Worm (Caenorhabditis elegans) whole organism, young adult: ENCODE measurements around the gene F49H6.15.

Experiments used
- ama-1 ChIP-seq, 3 experiments: fragments of 150-350 bp in 1 of 3; sonication (generic microtip) in 2 of 3; optimal IDR thresholded peaks; 2 replicates each; lab custom pipeline; 2014 to 2018; ENCODE audit warnings: missing biosample characterization in 2 of 3, missing genetic modification characterization in 2 of 3, missing genetic modification reagents in 2 of 3
- ccch-3 ChIP-seq: fragments of 200-800 bp; sonication (Bioruptor generic); optimal IDR thresholded peaks from 2 replicates; lab custom pipeline; 2018; ENCODE audit warnings: mild to moderate bottlenecking, missing genetic modification characterization, missing compliant biosample characterization
- pha-4 ChIP-seq: fragments of 150-350 bp; sonication (generic microtip); optimal IDR thresholded peaks from 2 replicates; lab custom pipeline; 2014; ENCODE audit warnings: missing biosample characterization, missing genetic modification reagents, missing genetic modification characterization

- TF ChIP-seq ccch-3 (GFP tag; lab: Kevin White, UChicago) (no peak), ama-1 (optimal IDR thresholded peaks at IDR 0.05; lab: Kevin White, UChicago) (no peak), ama-1 (GFP tag; optimal IDR thresholded peaks at IDR 0.05; lab: Kevin White, UChicago) (no peak), pha-4 (tag; lab: Kevin White, UChicago) (no peak)
Observed at ce11 chrV:16987035-16987434, 39.2 kb downstream of the F49H6.15 start, which contains the start of gene Y102A5C.40.
